Fruit fly (Drosophila melanogaster): Measurements from ENCODE around the gene crp.

The crp gene

dm6 chr2L:16272730-16273129 lies 14.8 kb downstream of the crp start (continued):
- TF ChIP-seq sqz (GFP tag; optimal IDR thresholded peaks at IDR 0.05): no peak
- no peak for TF ChIP-seq CG18764 (GFP tag; optimal IDR thresholded peaks at IDR 0.05)
- TF ChIP-seq otp (GFP tag; IDR thresholded peaks at IDR 0.05): peak; percentile 31; the same call in 2 of the 3 replicates
- peak; percentile 68 for TF ChIP-seq CG4707 (GFP tag; optimal IDR thresholded peaks at IDR 0.05)
- no peak for TF ChIP-seq CG15011 (GFP tag; optimal IDR thresholded peaks at IDR 0.05)
- no peak for TF ChIP-seq CG33213 (GFP tag; optimal IDR thresholded peaks at IDR 0.05)
- TF ChIP-seq CG8290 (GFP tag; optimal IDR thresholded peaks at IDR 0.05): no peak
- TF ChIP-seq CG8290 (tag; optimal IDR thresholded peaks at IDR 0.05): peak in 1 of 2 experiments; percentile 49
- peak in 1 of 2 experiments; percentile 78 for TF ChIP-seq crp (GFP tag; optimal IDR thresholded peaks at IDR 0.05)
- peak; percentile 91 for TF ChIP-seq sd (tag; optimal IDR thresholded peaks at IDR 0.05)
- no peak for TF ChIP-seq inv (GFP tag; IDR thresholded peaks at IDR 0.05; ENCODE audit: partially characterized antibody)
- peak; percentile 79 for TF ChIP-seq kni (GFP tag; optimal IDR thresholded peaks at IDR 0.05)
- 0 out of 2 replicates have a peak, but pooled peaks have one; percentile 7 for TF ChIP-seq wdn (GFP tag; IDR thresholded peaks at IDR 0.05)
- TF ChIP-seq Pdp1 (GFP tag; optimal IDR thresholded peaks at IDR 0.05): peak in 1 of 2 experiments; percentile 30
- peak; percentile 54; the same call in 2 of the 3 replicates for TF ChIP-seq so (GFP tag; IDR thresholded peaks at IDR 0.05)
- peak; percentile 22 for TF ChIP-seq gem (tag; optimal IDR thresholded peaks at IDR 0.05)
- TF ChIP-seq CG1024 (GFP tag; IDR thresholded peaks at IDR 0.05): no peak
- TF ChIP-seq eyg (GFP tag; optimal IDR thresholded peaks at IDR 0.05): peak; percentile 1
- TF ChIP-seq mirr (GFP tag; optimal IDR thresholded peaks at IDR 0.05): peak; percentile 56
- peak; percentile 29 for TF ChIP-seq Hand (GFP tag; optimal IDR thresholded peaks at IDR 0.05)
- TF ChIP-seq CG6683 (GFP tag; optimal IDR thresholded peaks at IDR 0.05): peak; percentile 21
- peak; percentile 16 for TF ChIP-seq unpg (GFP tag; optimal IDR thresholded peaks at IDR 0.05)
- TF ChIP-seq Blimp-1 (GFP tag; optimal IDR thresholded peaks at IDR 0.05): peak; percentile 29
- peak; percentile 1 for TF ChIP-seq D19A (tag; optimal IDR thresholded peaks at IDR 0.05)
- TF ChIP-seq CG3407 (GFP tag; optimal IDR thresholded peaks at IDR 0.05): peak; percentile 56
- no peak for TF ChIP-seq NFAT (GFP tag; IDR thresholded peaks at IDR 0.05)
- TF ChIP-seq CG5180 (GFP tag; optimal IDR thresholded peaks at IDR 0.05): peak; percentile 37
- peak; percentile 24 for TF ChIP-seq CG11723 (GFP tag; optimal IDR thresholded peaks at IDR 0.05)
- no peak for TF ChIP-seq CG18011 (GFP tag; optimal IDR thresholded peaks at IDR 0.05)
- TF ChIP-seq CG2678 (tag; optimal IDR thresholded peaks at IDR 0.05): peak; percentile 52
- TF ChIP-seq CG13424 (tag; optimal IDR thresholded peaks at IDR 0.05): peak; percentile 13
- TF ChIP-seq CG17802 (tag; optimal IDR thresholded peaks at IDR 0.05): no peak
- peak; percentile 23 for TF ChIP-seq grn (GFP tag; optimal IDR thresholded peaks at IDR 0.05)
- peak; percentile 46 for TF ChIP-seq caup (GFP tag; optimal IDR thresholded peaks at IDR 0.05; ENCODE audit: severe bottlenecking)
- 0 out of 2 replicates have a peak, but pooled peaks have one; percentile 31 for TF ChIP-seq CG17328 (GFP tag; IDR thresholded peaks at IDR 0.05)
- TF ChIP-seq CG3281 (GFP tag; optimal IDR thresholded peaks at IDR 0.05): peak; percentile 19
- TF ChIP-seq gce (GFP tag; IDR thresholded peaks at IDR 0.05): 0 out of 3 replicates have a peak, but pooled peaks have one; percentile 48
- TF ChIP-seq tio (GFP tag; optimal IDR thresholded peaks at IDR 0.05): no peak
- peak; percentile 67 for TF ChIP-seq CG15514 (GFP tag; optimal IDR thresholded peaks at IDR 0.05)
- peak; percentile 69 for TF ChIP-seq Asciz (GFP tag; optimal IDR thresholded peaks at IDR 0.05)
- peak; percentile 26 for TF ChIP-seq CG9727 (GFP tag; optimal IDR thresholded peaks at IDR 0.05)
- peak; percentile 2 for TF ChIP-seq CG2712 (tag; optimal IDR thresholded peaks at IDR 0.05)

All from whole organism, embryonic.